Fruit fly (Drosophila melanogaster) whole organism, embryonic: ENCODE measurements around the gene CG42693.

Experiments
- BEAF-32 ChIP-seq: fragments of 200-800 bp; sonication (Bioruptor generic); optimal IDR thresholded peaks from 3 replicates; lab custom pipeline; 2017; ENCODE audit warnings: missing biosample characterization, missing genetic modification characterization, mild to moderate bottlenecking, moderate library complexity, missing genetic modification reagents
- CG10462 ChIP-seq: fragments of 200-800 bp; sonication (Bioruptor generic); optimal IDR thresholded peaks from 2 replicates; lab custom pipeline; 2016; ENCODE audit warnings: missing biosample characterization, missing genetic modification characterization
- CG10959 ChIP-seq: fragments of 200-800 bp; sonication (Bioruptor generic); IDR thresholded peaks from 2 replicates; pipeline ENCODE4 v1.3.6; 2022; ENCODE audit warnings: missing biosample characterization, missing genetic modification characterization
- CG11504 ChIP-seq: fragments of 200-800 bp; sonication (Bioruptor generic); optimal IDR thresholded peaks from 3 replicates; lab custom pipeline; 2019; ENCODE audit warnings: missing biosample characterization, mild to moderate bottlenecking, missing genetic modification characterization, moderate library complexity
- CG31365 ChIP-seq: fragments of 200-800 bp; sonication (Bioruptor generic); optimal IDR thresholded peaks from 2 replicates; lab custom pipeline; 2018; ENCODE audit warnings: missing biosample characterization, mild to moderate bottlenecking, missing genetic modification characterization
- HmgD ChIP-seq: fragments of 200-800 bp; sonication (Bioruptor generic); optimal IDR thresholded peaks from 3 replicates; lab custom pipeline; 2016; ENCODE audit warnings: missing biosample characterization, missing genetic modification characterization
- Optix ChIP-seq: fragments of 200-800 bp; sonication (Bioruptor generic); IDR thresholded peaks from 3 replicates; pipeline ENCODE4 v1.3.6; 2022; ENCODE audit warnings: missing biosample characterization, missing genetic modification characterization
- az2 ChIP-seq: fragments of 200-800 bp; sonication (Bioruptor generic); optimal IDR thresholded peaks from 3 replicates; lab custom pipeline; 2016; ENCODE audit warnings: missing biosample characterization, missing genetic modification characterization
- chinmo ChIP-seq: fragments of 200-800 bp; sonication (Bioruptor generic); IDR thresholded peaks from 4 replicates; pipeline ENCODE4 v1.3.6; 2022; ENCODE audit warnings: missing biosample characterization, missing genetic modification characterization; ENCODE audit not compliant: partially characterized antibody
- hbn ChIP-seq: fragments of 200-800 bp; sonication (Bioruptor generic); IDR thresholded peaks from 2 replicates; pipeline ENCODE4 v1.3.6; 2022; ENCODE audit warnings: missing biosample characterization, missing genetic modification characterization; ENCODE audit not compliant: partially characterized antibody
- pan ChIP-seq, 4 experiments: fragments of >200 bp in 3 of 4; fragments of 200-800 bp in 1 of 4; sonication (Bioruptor generic) in 1 of 4; optimal IDR thresholded peaks in 3 of 4; IDR thresholded peaks in 1 of 4; 2 replicates each; pipeline versions ENCODE4 v1.3.6 to Lab custom; 2017 to 2022; ENCODE audit warnings: missing biosample characterization in 2 of 4, missing genetic modification characterization in 2 of 4, mixed read lengths in 1 of 4
- pum ChIP-seq: fragments of 200-800 bp; sonication (Bioruptor generic); optimal IDR thresholded peaks from 2 replicates; lab custom pipeline; 2016; ENCODE audit warnings: missing biosample characterization, missing genetic modification characterization

dm6 chr3R:31662757-31663156 is 45.4 kb downstream of the CG42693 start:
- TF ChIP-seq CG10462 (GFP tag; lab: Kevin White, UChicago) = no peak
- TF ChIP-seq HmgD (GFP tag; lab: Kevin White, UChicago) = no peak
- no peak for TF ChIP-seq CG11504 (tag; lab: Kevin White, UChicago)
- no peak for TF ChIP-seq pan (optimal IDR thresholded peaks at IDR 0.05; lab: Kevin White, UChicago)
- no peak for TF ChIP-seq pan (GFP tag; optimal IDR thresholded peaks at IDR 0.05 in 1 of 2, IDR thresholded peaks at IDR 0.05 in 1 of 2)
- no peak for TF ChIP-seq pum (GFP tag; lab: Kevin White, UChicago)
- no peak for TF ChIP-seq CG10959
- TF ChIP-seq BEAF-32 (GFP tag; lab: Kevin White, UChicago) = no peak
- no peak for TF ChIP-seq CG31365 (tag; lab: Kevin White, UChicago)
- TF ChIP-seq chinmo (GFP tag; lab: Robert Waterston, UW) = no peak
- TF ChIP-seq Optix = no peak
- TF ChIP-seq hbn (GFP tag; lab: Robert Waterston, UW) = no peak
- no peak for TF ChIP-seq az2 (GFP tag; lab: Kevin White, UChicago)
